Fruit fly (Drosophila melanogaster) whole organism, pupa: ENCODE results near the gene Dbp73D.
A peak's percentile ranks its signal among the peaks of the same experiment; 100 is the strongest.

Source experiments
- CG15710 ChIP-seq: fragments of 200-800 bp; sonication (Bioruptor generic); optimal IDR thresholded peaks from 2 replicates; lab custom pipeline; 2018; ENCODE audit warnings: missing biosample characterization, mild to moderate bottlenecking, missing genetic modification characterization, moderate library complexity
- CG34367 ChIP-seq: fragments of 200-800 bp; sonication (Bioruptor generic); optimal IDR thresholded peaks from 2 replicates; lab custom pipeline; 2018; ENCODE audit warnings: missing biosample characterization, mild to moderate bottlenecking, missing genetic modification characterization
- D1 ChIP-seq: fragments of 200-800 bp; sonication (Bioruptor generic); optimal IDR thresholded peaks from 2 replicates; lab custom pipeline; 2018; ENCODE audit warnings: missing biosample characterization, mild to moderate bottlenecking, missing genetic modification characterization, moderate library complexity
- EcR ChIP-seq: fragments of 200-800 bp; sonication (Bioruptor generic); optimal IDR thresholded peaks from 3 replicates; lab custom pipeline; 2019; ENCODE audit warnings: missing biosample characterization, missing genetic modification characterization, mild to moderate bottlenecking, moderate library complexity, missing genetic modification reagents
- gl ChIP-seq: fragments of 200-800 bp; sonication (Bioruptor generic); optimal IDR thresholded peaks from 2 replicates; lab custom pipeline; 2018; ENCODE audit warnings: missing biosample characterization, mild to moderate bottlenecking, missing genetic modification characterization

DNA sequence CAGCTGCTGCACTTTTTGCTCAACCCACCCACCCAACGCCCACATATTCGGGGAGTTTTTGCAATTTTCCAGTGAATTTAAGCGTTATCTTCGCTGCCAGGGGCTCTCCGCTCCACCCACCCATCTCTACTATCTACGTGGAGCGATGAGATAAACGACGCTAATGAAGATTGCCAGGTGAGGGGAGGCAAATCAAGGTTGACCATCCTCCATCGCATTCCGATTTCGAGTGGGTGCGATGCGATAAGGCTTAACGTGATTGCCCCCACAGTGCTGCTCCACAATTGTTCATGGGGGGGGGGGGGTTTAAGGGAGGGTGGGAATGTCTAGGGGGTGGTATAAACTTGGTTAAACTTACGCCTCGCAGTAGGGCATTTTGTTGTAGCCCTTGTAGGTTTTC, 36.8 kb downstream of the Dbp73D start:
- TF ChIP-seq CG15710 (tag; lab: Kevin White, UChicago), result no peak
- TF ChIP-seq D1 (tag; lab: Kevin White, UChicago), result no peak
- no peak for TF ChIP-seq CG34367
- peak; percentile 42 for TF ChIP-seq EcR (GFP tag; lab: Kevin White, UChicago)
- no peak for TF ChIP-seq gl (tag; lab: Kevin White, UChicago)
